Fruit fly (Drosophila melanogaster) whole organism, pupa: ENCODE results near the gene Osi17.

Experiments
- CG10348 ChIP-seq: fragments of 200-800 bp; sonication (Bioruptor generic); IDR thresholded peaks from 2 replicates; pipeline ENCODE4 v1.3.6; 2022; ENCODE audit warnings: missing biosample characterization, missing genetic modification characterization
- CG12605 ChIP-seq: fragments of 200-800 bp; sonication (Bioruptor generic); IDR thresholded peaks from 2 replicates; pipeline ENCODE4 v1.3.6; 2022; ENCODE audit warnings: missing biosample characterization, missing genetic modification characterization
- CG13204 ChIP-seq: fragments of 200-800 bp; sonication (Bioruptor generic); optimal IDR thresholded peaks from 2 replicates; lab custom pipeline; 2018; ENCODE audit warnings: missing biosample characterization, mild to moderate bottlenecking, missing genetic modification characterization, moderate library complexity
- CG14655 ChIP-seq: fragments of 200-800 bp; sonication (Bioruptor generic); optimal IDR thresholded peaks from 3 replicates; lab custom pipeline; 2017; ENCODE audit warnings: mild to moderate bottlenecking, missing biosample characterization, missing genetic modification reagents, missing genetic modification characterization
- CG15710 ChIP-seq: fragments of 200-800 bp; sonication (Bioruptor generic); optimal IDR thresholded peaks from 2 replicates; lab custom pipeline; 2018; ENCODE audit warnings: missing biosample characterization, mild to moderate bottlenecking, missing genetic modification characterization, moderate library complexity
- CG17806 ChIP-seq: fragments of 200-800 bp; sonication (Bioruptor generic); optimal IDR thresholded peaks from 2 replicates; lab custom pipeline; 2018; ENCODE audit warnings: missing biosample characterization, mild to moderate bottlenecking, missing genetic modification characterization, moderate library complexity
- CG32121 ChIP-seq: fragments of 200-800 bp; sonication (Bioruptor generic); IDR thresholded peaks from 2 replicates; pipeline ENCODE4 v1.3.6; 2022; ENCODE audit warnings: missing biosample characterization, missing genetic modification characterization
- CG34367 ChIP-seq: fragments of 200-800 bp; sonication (Bioruptor generic); optimal IDR thresholded peaks from 2 replicates; lab custom pipeline; 2018; ENCODE audit warnings: missing biosample characterization, mild to moderate bottlenecking, missing genetic modification characterization
- CG4496 ChIP-seq: fragments of 200-800 bp; sonication (Bioruptor generic); IDR thresholded peaks from 3 replicates; pipeline ENCODE4 v1.3.6; 2022; ENCODE audit warnings: missing biosample characterization, missing genetic modification characterization
- CG8159 ChIP-seq: fragments of 200-800 bp; sonication (Bioruptor generic); optimal IDR thresholded peaks from 3 replicates; lab custom pipeline; 2018; ENCODE audit warnings: missing biosample characterization, mild to moderate bottlenecking, missing genetic modification characterization, moderate library complexity
- CG8301 ChIP-seq: fragments of 200-800 bp; sonication (Bioruptor generic); optimal IDR thresholded peaks from 2 replicates; lab custom pipeline; 2018; ENCODE audit warnings: missing biosample characterization, mild to moderate bottlenecking, missing genetic modification characterization
- CG9948 ChIP-seq: fragments of 200-800 bp; sonication (Bioruptor generic); optimal IDR thresholded peaks from 2 replicates; lab custom pipeline; 2018; ENCODE audit warnings: missing biosample characterization, mild to moderate bottlenecking, missing genetic modification characterization, moderate library complexity
- D1 ChIP-seq: fragments of 200-800 bp; sonication (Bioruptor generic); optimal IDR thresholded peaks from 2 replicates; lab custom pipeline; 2018; ENCODE audit warnings: missing biosample characterization, mild to moderate bottlenecking, missing genetic modification characterization, moderate library complexity
- EcR ChIP-seq: fragments of 200-800 bp; sonication (Bioruptor generic); optimal IDR thresholded peaks from 3 replicates; lab custom pipeline; 2019; ENCODE audit warnings: missing biosample characterization, missing genetic modification characterization, mild to moderate bottlenecking, moderate library complexity, missing genetic modification reagents
- Ets98B ChIP-seq: fragments of 200-800 bp; sonication (Bioruptor generic); IDR thresholded peaks from 2 replicates; pipeline ENCODE4 v1.3.6; 2022; ENCODE audit warnings: missing biosample characterization, missing genetic modification characterization
- Pif1A ChIP-seq: fragments of 200-800 bp; sonication (Bioruptor generic); optimal IDR thresholded peaks from 3 replicates; lab custom pipeline; 2016; ENCODE audit warnings: missing biosample characterization, missing genetic modification characterization
- Pif1B ChIP-seq: fragments of 200-800 bp; sonication (Bioruptor generic); optimal IDR thresholded peaks from 3 replicates; lab custom pipeline; 2016; ENCODE audit warnings: missing biosample characterization, missing genetic modification characterization
- Snoo ChIP-seq: fragments of 200-800 bp; sonication (Bioruptor generic); optimal IDR thresholded peaks from 3 replicates; lab custom pipeline; 2017; ENCODE audit warnings: missing biosample characterization, mild to moderate bottlenecking, missing genetic modification characterization, inconsistent platforms
- fd96Ca ChIP-seq: fragments of 200-800 bp; sonication (Bioruptor generic); IDR thresholded peaks from 3 replicates; pipeline ENCODE4 v1.3.6; 2022; ENCODE audit warnings: missing biosample characterization, missing genetic modification characterization
- gl ChIP-seq: fragments of 200-800 bp; sonication (Bioruptor generic); optimal IDR thresholded peaks from 2 replicates; lab custom pipeline; 2018; ENCODE audit warnings: missing biosample characterization, mild to moderate bottlenecking, missing genetic modification characterization
- rn ChIP-seq: fragments of 200-800 bp; sonication (Bioruptor generic); IDR thresholded peaks from 2 replicates; pipeline ENCODE4 v1.3.6; 2022; ENCODE audit warnings: missing biosample characterization, missing genetic modification characterization

The Osi17 gene

dm6 chr3R:6351181-6351580 is 39.6 kb downstream of the Osi17 start:
- TF ChIP-seq Pif1A = no peak
- peak; percentile 16; the same call in 1 of the 3 replicates for TF ChIP-seq CG4496
- peak; percentile 23 for TF ChIP-seq EcR (GFP tag; lab: Kevin White, UChicago)

dm6 chr3R:6351696-6352378 is 40.3 kb downstream of the Osi17 start:
- TF ChIP-seq CG8159 (tag; lab: Kevin White, UChicago) = peak; percentile 30
- peak; percentile 27 for TF ChIP-seq Pif1B
- TF ChIP-seq CG8301 = peak; percentile 75
- peak; percentile 80 for TF ChIP-seq CG14655 (GFP tag; lab: Kevin White, UChicago)
- peak; percentile 6 for TF ChIP-seq CG34367 (tag; lab: Kevin White, UChicago)
- no peak for TF ChIP-seq EcR (GFP tag; lab: Kevin White, UChicago)
- TF ChIP-seq fd96Ca (GFP tag; lab: Robert Waterston, UW) = peak; percentile 46; the same call in 1 of the 3 replicates
- no peak for TF ChIP-seq CG13204 (GFP tag; lab: Kevin White, UChicago)
- TF ChIP-seq CG4496 = 0 out of 3 replicates have a peak, but pooled peaks have one; percentile 5
- no peak for TF ChIP-seq D1 (tag; lab: Kevin White, UChicago)
- TF ChIP-seq CG12605 (GFP tag; lab: Robert Waterston, UW) = no peak
- peak; percentile 26 for TF ChIP-seq CG15710 (tag; lab: Kevin White, UChicago)
- peak; percentile 54; the same call in 1 of the 2 replicates for TF ChIP-seq CG32121 (GFP tag; lab: Robert Waterston, UW)
- TF ChIP-seq Ets98B (GFP tag; lab: Robert Waterston, UW) = 0 out of 2 replicates have a peak, but pooled peaks have one; percentile 22
- peak; percentile 30 for TF ChIP-seq CG9948 (tag; lab: Kevin White, UChicago)
- TF ChIP-seq rn (GFP tag; lab: Robert Waterston, UW) = no peak
- no peak for TF ChIP-seq Snoo (tag; lab: Kevin White, UChicago)
- peak; percentile 31 for TF ChIP-seq CG17806 (tag; lab: Kevin White, UChicago)
- peak; percentile 59 for TF ChIP-seq Pif1A
- TF ChIP-seq CG10348 (GFP tag; lab: Robert Waterston, UW) = no peak
- no peak for TF ChIP-seq gl (tag; lab: Kevin White, UChicago)
- TF ChIP-seq, all 21 proteins: peak for 13

dm6 chr3R:6352436-6352835 is 40.9 kb downstream of the Osi17 start:
- TF ChIP-seq CG13204 (GFP tag; lab: Kevin White, UChicago) (no peak), CG14655 (GFP tag; lab: Kevin White, UChicago) (no peak), CG15710 (tag; lab: Kevin White, UChicago) (no peak), Pif1A (no peak), CG12605 (GFP tag; lab: Robert Waterston, UW) (no peak), CG4496 (no peak), Pif1B (no peak)

dm6 chr3R:6352893-6353623 is 41.5 kb downstream of the Osi17 start:
- no peak; the same call in 1 of the 2 replicates for TF ChIP-seq Ets98B (GFP tag; lab: Robert Waterston, UW)
- peak; percentile 69 for TF ChIP-seq CG8301
- TF ChIP-seq rn (GFP tag; lab: Robert Waterston, UW) = no peak
- peak; percentile 24 for TF ChIP-seq EcR (GFP tag; lab: Kevin White, UChicago)
- peak; percentile 54 for TF ChIP-seq CG9948 (tag; lab: Kevin White, UChicago)
- TF ChIP-seq CG12605 (GFP tag; lab: Robert Waterston, UW) = no peak
- no peak for TF ChIP-seq Pif1B
- no peak for TF ChIP-seq gl (tag; lab: Kevin White, UChicago)
- TF ChIP-seq D1 (tag; lab: Kevin White, UChicago) = no peak
- TF ChIP-seq fd96Ca (GFP tag; lab: Robert Waterston, UW) = no peak
- TF ChIP-seq CG4496 = peak; percentile 60; the same call in 2 of the 3 replicates
- peak; percentile 37; the same call in 1 of the 2 replicates for TF ChIP-seq CG32121 (GFP tag; lab: Robert Waterston, UW)
- no peak for TF ChIP-seq Snoo (tag; lab: Kevin White, UChicago)
- no peak for TF ChIP-seq Pif1A
- TF ChIP-seq CG17806 (tag; lab: Kevin White, UChicago) = peak; percentile 31
- peak; percentile 36 for TF ChIP-seq CG34367 (tag; lab: Kevin White, UChicago)
- peak; percentile 28 for TF ChIP-seq CG13204 (GFP tag; lab: Kevin White, UChicago)
- 0 out of 2 replicates have a peak, but pooled peaks have one; percentile 19 for TF ChIP-seq CG10348 (GFP tag; lab: Robert Waterston, UW)
- peak; percentile 77 for TF ChIP-seq CG14655 (GFP tag; lab: Kevin White, UChicago)
- TF ChIP-seq CG8159 (tag; lab: Kevin White, UChicago) = peak; percentile 50
- TF ChIP-seq CG15710 (tag; lab: Kevin White, UChicago) = peak; percentile 43

dm6 chr3R:6353624-6354352 is 42.2 kb downstream of the Osi17 start:
- TF ChIP-seq CG34367 (tag; lab: Kevin White, UChicago) (peak; percentile 70), CG14655 (GFP tag; lab: Kevin White, UChicago) (no peak), Pif1B (peak; percentile 73), D1 (tag; lab: Kevin White, UChicago) (peak; percentile 39), rn (GFP tag; lab: Robert Waterston, UW) (no peak), CG9948 (tag; lab: Kevin White, UChicago) (peak; percentile 79), Ets98B (GFP tag; lab: Robert Waterston, UW) (no peak; the same call in 1 of the 2 replicates), CG15710 (tag; lab: Kevin White, UChicago) (peak; percentile 71), CG13204 (GFP tag; lab: Kevin White, UChicago) (no peak), Pif1A (peak; percentile 82), CG32121 (GFP tag; lab: Robert Waterston, UW) (peak; percentile 54), CG4496 (peak; percentile 72; the same call in 2 of the 3 replicates), Snoo (tag; lab: Kevin White, UChicago) (peak; percentile 65), CG8301 (peak; percentile 82), gl (tag; lab: Kevin White, UChicago) (peak; percentile 39), CG8159 (tag; lab: Kevin White, UChicago) (peak; percentile 84), EcR (GFP tag; lab: Kevin White, UChicago) (no peak), CG17806 (tag; lab: Kevin White, UChicago) (peak; percentile 79), CG10348 (GFP tag; lab: Robert Waterston, UW) (no peak), fd96Ca (GFP tag; lab: Robert Waterston, UW) (no peak), CG12605 (GFP tag; lab: Robert Waterston, UW) (no peak)
